Fruit fly (Drosophila melanogaster) whole organism, adult: ENCODE measurements around the gene P5cr.

ENCODE experiments used
- CG11617 ChIP-seq: fragments of 200-800 bp; sonication (Bioruptor generic); optimal IDR thresholded peaks from 2 replicates; lab custom pipeline; 2017; ENCODE audit warnings: mild to moderate bottlenecking, missing biosample characterization, missing genetic modification reagents, missing genetic modification characterization
- CG12768 ChIP-seq: fragments of 200-800 bp; sonication (Bioruptor generic); optimal IDR thresholded peaks from 2 replicates; lab custom pipeline; 2017; ENCODE audit warnings: missing biosample characterization, missing genetic modification characterization, mild to moderate bottlenecking, moderate library complexity, missing genetic modification reagents
- CG14711 ChIP-seq: fragments of 200-800 bp; sonication (Bioruptor generic); optimal IDR thresholded peaks from 2 replicates; lab custom pipeline; 2018; ENCODE audit warnings: missing biosample characterization, mild to moderate bottlenecking, missing genetic modification characterization, moderate library complexity
- CG1620 ChIP-seq: fragments of 200-800 bp; sonication (Bioruptor generic); optimal IDR thresholded peaks from 2 replicates; lab custom pipeline; 2016; ENCODE audit warnings: missing biosample characterization, missing genetic modification characterization
- CG33017 ChIP-seq: fragments of 200-800 bp; sonication (Bioruptor generic); optimal IDR thresholded peaks from 2 replicates; lab custom pipeline; 2018; ENCODE audit warnings: missing biosample characterization, mild to moderate bottlenecking, missing genetic modification characterization, moderate library complexity
- CG5204 ChIP-seq: fragments of 200-800 bp; sonication (Bioruptor generic); optimal IDR thresholded peaks from 2 replicates; lab custom pipeline; 2016; ENCODE audit warnings: missing biosample characterization, missing genetic modification characterization
- CG7045 ChIP-seq: fragments of 200-800 bp; sonication (Bioruptor generic); optimal IDR thresholded peaks from 2 replicates; lab custom pipeline; 2017; ENCODE audit warnings: missing biosample characterization, mild to moderate bottlenecking, missing genetic modification characterization
- CG7101 ChIP-seq: fragments of 200-800 bp; sonication (Bioruptor generic); optimal IDR thresholded peaks from 2 replicates; lab custom pipeline; 2018; ENCODE audit warnings: missing biosample characterization, mild to moderate bottlenecking, missing genetic modification characterization, moderate library complexity
- Clk ChIP-seq: fragments of 200-800 bp; sonication (Bioruptor generic); optimal IDR thresholded peaks from 2 replicates; lab custom pipeline; 2017; ENCODE audit warnings: missing biosample characterization, missing genetic modification characterization
- Crg-1 ChIP-seq: fragments of 200-800 bp; sonication (Bioruptor generic); optimal IDR thresholded peaks from 2 replicates; lab custom pipeline; 2016; ENCODE audit warnings: missing biosample characterization, missing genetic modification characterization
- Hr96 ChIP-seq: fragments of 200-800 bp; sonication (Bioruptor generic); optimal IDR thresholded peaks from 2 replicates; lab custom pipeline; 2016; ENCODE audit warnings: missing biosample characterization, missing genetic modification characterization
- Mnt ChIP-seq: fragments of 200-800 bp; sonication (Bioruptor generic); optimal IDR thresholded peaks from 2 replicates; lab custom pipeline; 2016; ENCODE audit warnings: missing biosample characterization, mild to moderate bottlenecking, missing genetic modification characterization
- bab1 ChIP-seq: fragments of 200-800 bp; sonication (Bioruptor generic); optimal IDR thresholded peaks from 3 replicates; lab custom pipeline; 2019; ENCODE audit warnings: missing biosample characterization, mild to moderate bottlenecking, missing genetic modification characterization, moderate library complexity
- cic ChIP-seq: fragments of 200-800 bp; sonication (Bioruptor generic); optimal IDR thresholded peaks from 2 replicates; lab custom pipeline; 2017; ENCODE audit warnings: missing biosample characterization, mild to moderate bottlenecking, missing genetic modification characterization, moderate library complexity
- cnc ChIP-seq, 2 experiments: fragments of >200 bp; optimal IDR thresholded peaks; 2 replicates each; lab custom pipeline; 2017
- kay ChIP-seq: fragments of 200-800 bp; sonication (Bioruptor generic); peaks from one replicate; lab custom pipeline; 2016; ENCODE audit warnings: missing biosample characterization, missing genetic modification characterization, borderline replicate concordance
- ovo ChIP-seq: fragments of 200-800 bp; sonication (Bioruptor generic); optimal IDR thresholded peaks from 2 replicates; lab custom pipeline; 2016; ENCODE audit warnings: missing biosample characterization, missing genetic modification characterization
- pad ChIP-seq: fragments of 200-800 bp; sonication (Bioruptor generic); optimal IDR thresholded peaks from 3 replicates; lab custom pipeline; 2017; ENCODE audit warnings: missing biosample characterization, missing genetic modification characterization, mild to moderate bottlenecking, moderate library complexity, missing genetic modification reagents
- tj ChIP-seq: fragments of 200-800 bp; sonication (Bioruptor generic); optimal IDR thresholded peaks from 3 replicates; lab custom pipeline; 2017; ENCODE audit warnings: missing biosample characterization, mild to moderate bottlenecking, missing genetic modification characterization, moderate library complexity
- toe ChIP-seq: fragments of 200-800 bp; sonication (Bioruptor generic); optimal IDR thresholded peaks from 2 replicates; lab custom pipeline; 2016; ENCODE audit warnings: missing biosample characterization, missing genetic modification characterization

The P5cr gene

DNA sequence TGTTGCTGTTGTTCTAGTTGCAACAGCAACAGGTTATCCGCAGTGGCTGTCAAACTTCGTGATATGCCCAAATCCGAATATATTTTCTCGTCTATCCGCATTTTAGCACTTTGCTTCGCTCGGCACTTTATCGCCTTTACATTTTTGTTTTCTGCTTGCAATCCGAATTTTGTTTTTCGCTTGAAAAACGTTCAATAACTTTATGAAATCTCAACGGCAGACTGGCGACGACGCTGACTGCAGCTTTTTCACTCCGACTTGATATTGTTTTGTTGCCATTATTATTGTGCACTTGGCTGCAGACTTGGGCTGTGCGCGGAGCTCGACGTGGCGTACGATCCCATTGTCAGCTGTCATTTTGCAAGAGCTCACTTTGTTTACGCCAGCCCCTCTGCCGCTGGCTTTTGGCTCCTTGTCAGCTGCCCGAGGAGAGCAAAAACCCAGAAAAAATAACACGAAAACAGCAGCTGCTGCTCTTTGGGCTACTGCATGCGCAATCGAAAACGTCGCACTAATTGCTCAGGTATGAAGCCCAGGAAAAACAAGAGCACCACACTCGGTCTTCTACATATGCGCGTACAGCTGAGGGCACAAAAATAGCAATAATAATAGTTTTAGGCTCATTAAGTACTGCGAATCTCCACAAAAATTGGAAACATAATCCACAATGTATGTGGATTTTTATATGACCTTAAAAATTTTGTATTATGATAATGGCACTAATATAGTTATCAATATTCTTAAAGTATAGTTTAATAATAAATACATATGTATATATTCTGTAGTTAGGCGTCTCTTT, 42.4 kb upstream of the P5cr start:
- TF ChIP-seq Clk: no peak
- peak; percentile 97 for TF ChIP-seq tj (GFP tag; lab: Kevin White, UChicago)

DNA sequence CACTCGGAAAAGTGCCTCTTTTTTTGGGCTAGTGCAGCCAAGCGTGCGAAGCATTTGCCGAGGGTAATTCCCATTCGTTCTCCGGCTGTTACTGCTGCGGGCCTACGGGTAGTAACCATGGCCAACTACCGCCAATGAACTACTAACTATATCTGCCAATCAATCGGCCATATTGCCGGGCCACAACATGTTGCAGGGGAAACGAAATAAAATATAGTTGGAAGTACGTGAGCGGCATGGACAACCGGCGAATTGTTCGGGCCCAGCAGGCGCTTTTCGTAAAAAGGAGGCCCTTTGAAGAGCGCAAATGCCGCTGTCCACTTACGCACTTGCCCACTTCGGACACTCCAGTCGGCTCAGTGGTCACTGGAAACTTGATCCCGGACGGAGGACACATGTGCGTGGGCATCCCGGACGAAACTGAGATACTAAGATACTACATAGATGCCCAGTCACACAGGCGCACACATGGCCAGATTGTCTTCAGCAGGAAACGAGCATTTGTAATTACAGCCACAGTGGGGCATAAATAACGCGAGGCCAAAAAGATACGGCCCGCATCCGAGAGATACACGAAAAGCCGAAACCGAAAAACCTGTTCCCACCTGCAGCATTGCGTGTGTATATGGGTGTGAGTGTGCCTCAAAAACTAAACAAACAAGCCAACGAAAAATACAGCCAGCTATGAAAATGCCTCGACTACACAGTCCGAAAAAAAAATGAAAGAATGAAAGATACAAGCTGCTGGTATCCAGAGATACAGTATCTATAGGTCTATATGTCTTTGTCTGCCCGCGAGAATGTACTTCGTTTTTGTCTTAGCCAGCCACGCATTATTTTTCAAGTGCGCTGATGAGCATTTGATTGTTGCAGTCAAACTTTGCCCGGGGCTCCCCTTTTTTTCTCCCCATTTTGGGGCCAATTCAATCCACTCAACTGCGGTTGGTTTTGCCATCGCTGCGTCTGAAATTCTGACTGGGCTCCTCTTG, 41.0 kb upstream of the P5cr start:
- TF ChIP-seq Crg-1 (GFP tag; lab: Kevin White, UChicago) (no peak), cnc (optimal IDR thresholded peaks at IDR 0.05; lab: Kevin White, UChicago) (no peak), CG7101 (tag; lab: Kevin White, UChicago) (no peak), ovo (GFP tag; lab: Kevin White, UChicago) (no peak), CG7045 (GFP tag; lab: Kevin White, UChicago) (no peak), Mnt (GFP tag; lab: Kevin White, UChicago) (no peak), CG33017 (tag; lab: Kevin White, UChicago) (no peak), toe (GFP tag; lab: Kevin White, UChicago) (no peak), Clk (no peak), Hr96 (no peak), CG1620 (no peak), CG5204 (GFP tag; lab: Kevin White, UChicago) (no peak), kay (GFP tag; lab: Kevin White, UChicago) (no peak), bab1 (GFP tag; lab: Kevin White, UChicago) (no peak), pad (GFP tag; lab: Kevin White, UChicago) (no peak), CG12768 (no peak), CG11617 (GFP tag; lab: Kevin White, UChicago) (no peak)

DNA sequence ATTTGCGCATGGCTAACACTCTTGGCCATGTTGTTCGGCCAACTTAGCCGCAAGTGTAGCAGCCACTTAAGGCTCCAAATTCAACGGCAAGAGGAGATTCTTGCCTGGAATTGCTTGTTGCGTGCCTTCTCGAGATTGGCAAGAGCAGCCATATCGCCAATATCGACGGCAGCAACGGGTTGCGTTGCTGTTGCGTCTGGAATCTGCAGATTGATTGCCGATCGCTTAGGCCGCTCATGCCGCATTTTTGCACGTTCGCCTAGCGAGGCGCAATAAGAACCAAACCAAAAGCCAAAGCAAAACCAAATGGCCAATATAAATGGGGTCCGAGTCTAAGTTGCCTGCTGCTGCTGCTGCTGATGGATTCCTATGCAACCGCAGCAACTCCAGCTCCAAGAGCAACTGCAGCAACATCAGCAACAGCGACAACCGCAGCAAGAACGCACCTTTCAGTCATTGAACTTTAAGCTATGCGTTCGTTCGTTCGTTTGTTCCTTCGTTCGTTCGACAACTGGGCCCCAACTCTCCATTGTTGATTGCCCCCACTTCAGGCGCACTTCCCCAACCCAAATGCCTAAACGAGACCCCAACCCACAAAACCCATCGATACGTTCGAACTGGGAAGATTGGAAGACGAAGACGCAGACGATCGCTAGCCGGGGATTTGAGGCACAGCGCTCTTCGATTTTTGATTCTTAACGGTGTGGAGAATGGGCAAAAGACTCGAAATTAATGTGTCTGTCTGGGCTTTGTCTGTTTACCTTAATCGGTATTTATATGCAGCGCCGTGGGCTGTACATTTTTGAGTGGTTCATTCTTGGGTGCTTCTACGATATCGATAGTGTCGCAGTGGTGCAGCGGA, 39.5 kb upstream of the P5cr start:
- TF ChIP-seq Mnt (GFP tag; lab: Kevin White, UChicago): no peak
- no peak for TF ChIP-seq CG1620
- no peak for TF ChIP-seq CG33017 (tag; lab: Kevin White, UChicago)
- TF ChIP-seq Crg-1 (GFP tag; lab: Kevin White, UChicago): no peak
- no peak for TF ChIP-seq CG14711 (tag; lab: Kevin White, UChicago)

DNA sequence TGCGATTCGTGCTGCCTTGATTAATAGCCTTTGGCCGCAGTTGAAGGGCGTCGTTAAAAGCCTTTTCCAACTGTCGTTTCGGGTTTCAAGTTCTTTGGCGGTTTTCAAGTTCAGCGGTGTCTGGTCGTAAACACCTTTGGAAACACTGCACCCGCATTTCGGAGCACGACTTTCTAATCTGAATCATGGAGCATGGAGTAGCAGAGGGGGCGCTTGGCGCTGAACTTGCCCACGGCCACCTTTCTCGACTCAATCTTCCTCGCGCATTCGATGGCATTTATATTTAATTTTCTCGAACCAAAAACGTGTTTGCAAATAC, 39.0 kb upstream of the P5cr start:
- no peak for TF ChIP-seq pad (GFP tag; lab: Kevin White, UChicago)
- no peak for TF ChIP-seq bab1 (GFP tag; lab: Kevin White, UChicago)

DNA sequence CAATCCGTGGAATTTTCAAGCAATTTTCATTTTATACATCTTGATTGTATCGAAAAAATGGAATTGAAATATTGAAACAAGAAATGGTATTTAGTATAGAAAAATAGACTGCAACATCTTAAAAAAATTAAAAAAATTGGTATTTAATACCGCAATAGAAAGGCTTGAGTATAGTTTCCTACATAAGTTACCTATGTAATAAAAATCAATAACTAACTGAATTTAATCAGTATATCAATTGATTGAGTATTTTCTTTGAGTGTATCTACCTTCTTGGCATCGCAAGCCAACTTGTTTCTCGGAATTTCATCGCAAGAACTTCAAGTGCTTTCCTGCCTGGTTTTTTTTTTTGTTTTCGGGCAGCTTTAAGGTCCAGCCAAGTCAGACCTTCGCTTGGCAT, 38.2 kb upstream of the P5cr start:
- TF ChIP-seq tj (GFP tag; lab: Kevin White, UChicago) (no peak), Mnt (GFP tag; lab: Kevin White, UChicago) (no peak), cic (GFP tag; lab: Kevin White, UChicago) (no peak), Crg-1 (GFP tag; lab: Kevin White, UChicago) (no peak), ovo (GFP tag; lab: Kevin White, UChicago) (no peak), CG12768 (no peak), CG5204 (GFP tag; lab: Kevin White, UChicago) (no peak), CG7045 (GFP tag; lab: Kevin White, UChicago) (no peak)

DNA sequence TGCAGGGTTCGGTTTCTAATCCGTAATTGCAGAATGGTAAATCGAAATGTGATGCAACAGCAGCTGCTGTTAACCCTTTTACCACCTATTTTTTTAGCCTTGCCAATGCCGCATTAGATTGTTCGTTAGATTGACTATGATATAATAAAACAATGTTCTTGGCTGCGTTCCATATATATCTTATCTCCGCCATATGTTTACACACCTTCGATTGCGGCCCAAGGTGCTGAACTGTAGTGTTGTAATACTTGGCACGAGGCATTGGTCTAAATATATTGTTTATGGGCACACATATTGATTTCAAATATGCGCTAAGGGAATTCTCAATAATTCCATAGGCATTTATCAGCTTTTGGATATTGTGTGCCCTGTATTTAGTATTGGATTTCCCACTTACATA, 37.0 kb upstream of the P5cr start:
- TF ChIP-seq CG1620: no peak
- TF ChIP-seq cnc (optimal IDR thresholded peaks at IDR 0.05; lab: Kevin White, UChicago): no peak
- TF ChIP-seq pad (GFP tag; lab: Kevin White, UChicago): no peak
- TF ChIP-seq CG7101 (tag; lab: Kevin White, UChicago): no peak
- TF ChIP-seq CG12768: no peak
- peak; percentile 8 for TF ChIP-seq kay (GFP tag; lab: Kevin White, UChicago)
- no peak for TF ChIP-seq ovo (GFP tag; lab: Kevin White, UChicago)
